Worm (Caenorhabditis elegans): Measurements from ENCODE around the gene plc-1.
A peak's percentile ranks its signal among the peaks of the same experiment; 100 is the strongest.

plc-1 gene

ce11 chrX:10754532-10754931 lies 83.9 kb downstream of the plc-1 start:
- no peak for TF ChIP-seq nhr-23 (tag; optimal IDR thresholded peaks at IDR 0.05)
- TF ChIP-seq mab-5 (tag; optimal IDR thresholded peaks at IDR 0.05): no peak
- TF ChIP-seq nhr-25 (tag; optimal IDR thresholded peaks at IDR 0.05): no peak
- no peak for TF ChIP-seq ztf-1 (GFP tag; conservative IDR thresholded peaks at IDR 0.05)
- TF ChIP-seq sma-9 (GFP tag; optimal IDR thresholded peaks at IDR 0.05): no peak
- no peak for TF ChIP-seq sma-9 (tag; optimal IDR thresholded peaks at IDR 0.05)
- TF ChIP-seq zag-1 (tag; optimal IDR thresholded peaks at IDR 0.05): no peak
- no peak for TF ChIP-seq ceh-82 (tag; optimal IDR thresholded peaks at IDR 0.05)
- TF ChIP-seq elt-1 (tag; optimal IDR thresholded peaks at IDR 0.05): no peak

ce11 chrX:10753403-10753802 lies 85.0 kb downstream of the plc-1 start, which contains the start of gene R07A4.3:
Gene R07A4.3 (plus strand): TSS chrX:10753703.
- TF ChIP-seq nhr-25 (tag; optimal IDR thresholded peaks at IDR 0.05) (no peak), nhr-77 (tag; optimal IDR thresholded peaks at IDR 0.05) (no peak), elt-1 (tag; optimal IDR thresholded peaks at IDR 0.05) (no peak), peb-1 (tag; optimal IDR thresholded peaks at IDR 0.05) (no peak), aly-2 (tag; optimal IDR thresholded peaks at IDR 0.05) (no peak), C34F6.9 (tag; optimal IDR thresholded peaks at IDR 0.05) (no peak), nhr-23 (tag; optimal IDR thresholded peaks at IDR 0.05) (no peak), blmp-1 (tag; optimal IDR thresholded peaks at IDR 0.05; ENCODE audit: insufficient read depth) (no peak), egl-27 (tag; optimal IDR thresholded peaks at IDR 0.05) (no peak), unc-39 (tag; optimal IDR thresholded peaks at IDR 0.05) (no peak), nhr-237 (tag; optimal IDR thresholded peaks at IDR 0.05) (no peak), fos-1 (tag; optimal IDR thresholded peaks at IDR 0.05) (no peak), sma-3 (GFP tag; optimal IDR thresholded peaks at IDR 0.05) (no peak), ztf-4 (tag; optimal IDR thresholded peaks at IDR 0.05) (no peak), ztf-11 (tag; optimal IDR thresholded peaks at IDR 0.05) (no peak)

- peak; percentile 55 for TF ChIP-seq fos-1 (tag; optimal IDR thresholded peaks at IDR 0.05)
- peak; percentile 3 for TF ChIP-seq nhr-129 (tag; optimal IDR thresholded peaks at IDR 0.05)
- no peak for TF ChIP-seq zag-1 (tag; optimal IDR thresholded peaks at IDR 0.05)
These were observed 90.3 kb downstream of the plc-1 start for ce11 chrX:10748145-10748544.

ce11 chrX:10746388-10746787 lies 92.1 kb downstream of the plc-1 start, which contains the start of gene R07A4.2:
Gene R07A4.2 (minus strand): TSS chrX:10746488.
- TF ChIP-seq lsy-2 (tag; optimal IDR thresholded peaks at IDR 0.05): no peak
- no peak for TF ChIP-seq lin-39 (tag; optimal IDR thresholded peaks at IDR 0.05)
- TF ChIP-seq nhr-21 (tag; optimal IDR thresholded peaks at IDR 0.05): no peak
- no peak for TF ChIP-seq peb-1 (tag; optimal IDR thresholded peaks at IDR 0.05)
- TF ChIP-seq skn-1 (tag; optimal IDR thresholded peaks at IDR 0.05): no peak
- no peak for TF ChIP-seq nhr-23 (tag; optimal IDR thresholded peaks at IDR 0.05)
- no peak for TF ChIP-seq gmeb-1 (tag; optimal IDR thresholded peaks at IDR 0.05)
- TF ChIP-seq elt-1 (tag; optimal IDR thresholded peaks at IDR 0.05): no peak
- TF ChIP-seq mbf-1 (tag; optimal IDR thresholded peaks at IDR 0.05): no peak
- no peak for TF ChIP-seq aly-2 (tag; optimal IDR thresholded peaks at IDR 0.05)
- no peak for TF ChIP-seq Y55F3AM.14 (GFP tag; optimal IDR thresholded peaks at IDR 0.05)
